Worm (Caenorhabditis elegans) whole organism, young adult: ENCODE results near the gene F40G9.6.

Experiments used
- B0019.2 ChIP-seq: fragments of 200-800 bp; sonication (Bioruptor generic); conservative IDR thresholded peaks from 2 replicates; pipeline ENCODE4 v1.3.6; 2022; ENCODE audit warnings: missing genetic modification reagents, missing genetic modification characterization, missing compliant biosample characterization
- B0336.3 ChIP-seq: fragments of 200-800 bp; sonication (Bioruptor generic); IDR thresholded peaks from 2 replicates; pipeline ENCODE4 v1.3.6; 2022; ENCODE audit warnings: missing genetic modification characterization, missing compliant biosample characterization
- C06A6.2 ChIP-seq: fragments of 200-800 bp; sonication (Bioruptor generic); conservative IDR thresholded peaks from 2 replicates; pipeline ENCODE4 v1.3.6; 2022; ENCODE audit warnings: missing genetic modification characterization, missing compliant biosample characterization
- D2030.7 ChIP-seq: fragments of 200-800 bp; sonication (Bioruptor generic); IDR thresholded peaks from 2 replicates; pipeline ENCODE4 v1.3.6; 2022; ENCODE audit warnings: missing genetic modification reagents, missing genetic modification characterization, missing compliant biosample characterization
- Y56A3A.18 ChIP-seq: fragments of 200-800 bp; sonication (Bioruptor generic); IDR thresholded peaks from 2 replicates; pipeline ENCODE4 v1.3.6; 2022; ENCODE audit warnings: missing genetic modification reagents, missing genetic modification characterization, missing compliant biosample characterization
- ZK185.1 ChIP-seq: sonication (generic microtip); optimal IDR thresholded peaks from 2 replicates; lab custom pipeline; 2016; ENCODE audit warnings: mild to moderate bottlenecking, missing genetic modification characterization, missing compliant biosample characterization; ENCODE audit not compliant: poor library complexity, severe bottlenecking
- athp-1 ChIP-seq: sonication (generic microtip); optimal IDR thresholded peaks from 2 replicates; lab custom pipeline; 2017; ENCODE audit warnings: mild to moderate bottlenecking, missing genetic modification characterization, missing compliant biosample characterization
- attf-3 ChIP-seq: fragments of 200-800 bp; sonication (Bioruptor generic); conservative IDR thresholded peaks from 2 replicates; pipeline ENCODE4 v1.3.6; 2022; ENCODE audit warnings: missing genetic modification reagents, missing genetic modification characterization, missing compliant biosample characterization
- attf-5 ChIP-seq: fragments of 200-800 bp; sonication (Bioruptor generic); optimal IDR thresholded peaks from 2 replicates; lab custom pipeline; 2018; ENCODE audit warnings: mild to moderate bottlenecking, missing genetic modification characterization, missing compliant biosample characterization
- attf-6 ChIP-seq: fragments of 200-800 bp; sonication (Bioruptor generic); IDR thresholded peaks from 2 replicates; pipeline ENCODE4 v1.3.6; 2022; ENCODE audit warnings: missing genetic modification reagents, missing genetic modification characterization, missing compliant biosample characterization
- cebp-1 ChIP-seq, 2 experiments: fragments of 200-800 bp in 1 of 2; sonication (Bioruptor generic) in 1 of 2; sonication (generic microtip) in 1 of 2; IDR thresholded peaks in 1 of 2; optimal IDR thresholded peaks in 1 of 2; 2 replicates each; pipeline versions ENCODE4 v1.3.6 to Lab custom; 2017 to 2022; ENCODE audit warnings: missing compliant biosample characterization in 2 of 2, missing genetic modification characterization in 2 of 2, mild to moderate bottlenecking in 1 of 2, missing genetic modification reagents in 1 of 2, moderate library complexity in 1 of 2
- ceh-27 ChIP-seq: fragments of 200-800 bp; sonication (Bioruptor generic); optimal IDR thresholded peaks from 2 replicates; lab custom pipeline; 2018; ENCODE audit warnings: mild to moderate bottlenecking, missing genetic modification characterization, moderate library complexity, missing compliant biosample characterization
- ceh-79 ChIP-seq: sonication (generic microtip); optimal IDR thresholded peaks from 2 replicates; lab custom pipeline; 2017; ENCODE audit warnings: mild to moderate bottlenecking, missing genetic modification characterization, missing compliant biosample characterization
- dox-1 ChIP-seq: fragments of 200-800 bp; sonication (Bioruptor generic); IDR thresholded peaks from 2 replicates; pipeline ENCODE4 v1.3.6; 2022; ENCODE audit warnings: missing genetic modification reagents, missing genetic modification characterization, missing compliant biosample characterization
- hmg-1.2 ChIP-seq: fragments of 200-800 bp; sonication (Bioruptor generic); IDR thresholded peaks from 2 replicates; pipeline ENCODE4 v1.3.6; 2022; ENCODE audit warnings: missing genetic modification reagents, missing genetic modification characterization, missing compliant biosample characterization
- lsy-27 ChIP-seq: sonication (generic microtip); optimal IDR thresholded peaks from 2 replicates; lab custom pipeline; 2017; ENCODE audit warnings: missing genetic modification characterization, mild to moderate bottlenecking, missing compliant biosample characterization, antibody characterized with exemption, missing genotype, borderline replicate concordance; ENCODE audit not compliant: insufficient read depth
- nfyb-1 ChIP-seq: fragments of 200-800 bp; sonication (Bioruptor generic); IDR thresholded peaks from 2 replicates; pipeline ENCODE4 v1.3.6; 2022; ENCODE audit warnings: missing genetic modification reagents, missing genetic modification characterization, missing compliant biosample characterization
- nhr-80 ChIP-seq: sonication (generic microtip); optimal IDR thresholded peaks from 2 replicates; lab custom pipeline; 2016; ENCODE audit warnings: missing genetic modification characterization, missing compliant biosample characterization
- pbrm-1 ChIP-seq: fragments of 200-800 bp; sonication (Bioruptor generic); IDR thresholded peaks from 2 replicates; pipeline ENCODE4 v1.3.6; 2022; ENCODE audit warnings: missing genetic modification reagents, missing genetic modification characterization, missing compliant biosample characterization
- rcor-1 ChIP-seq: fragments of 200-800 bp; sonication (Bioruptor generic); IDR thresholded peaks from 2 replicates; pipeline ENCODE4 v1.3.6; 2022; ENCODE audit warnings: missing genetic modification reagents, missing genetic modification characterization, missing compliant biosample characterization
- rec-8 ChIP-seq, 2 experiments: sonication (generic microtip); optimal IDR thresholded peaks; 2 replicates each; lab custom pipeline; 2016; ENCODE audit warnings: mild to moderate bottlenecking in 2 of 2, missing genetic modification characterization in 2 of 2, missing genetic modification reagents in 2 of 2, missing genotype in 2 of 2, missing biosample characterization in 1 of 2, missing compliant biosample characterization in 1 of 2, moderate library complexity in 1 of 2
- snpc-1.1 ChIP-seq: sonication (generic microtip); optimal IDR thresholded peaks from 2 replicates; lab custom pipeline; 2017; ENCODE audit warnings: missing genetic modification characterization, mild to moderate bottlenecking, missing compliant biosample characterization, antibody characterized with exemption, moderate library complexity, missing genotype, missing genetic modification reagents; ENCODE audit not compliant: insufficient read depth
- snpc-4 ChIP-seq, 5 experiments: fragments of 150-350 bp in 1 of 5; sonication (generic microtip) in 4 of 5; optimal IDR thresholded peaks; 2 replicates each; lab custom pipeline; 2014 to 2018; ENCODE audit warnings: missing genetic modification characterization in 5 of 5, missing biosample characterization in 3 of 5, antibody characterized with exemption in 2 of 5, mild to moderate bottlenecking in 2 of 5, missing compliant biosample characterization in 2 of 5, missing genotype in 2 of 5, moderate library complexity in 2 of 5, missing genetic modification reagents in 1 of 5
- zfh-2 ChIP-seq: fragments of 200-800 bp; sonication (Bioruptor generic); conservative IDR thresholded peaks from 2 replicates; pipeline ENCODE4 v1.3.6; 2022; ENCODE audit warnings: missing genetic modification reagents, missing genetic modification characterization, missing compliant biosample characterization
- ztf-22 ChIP-seq: fragments of 200-800 bp; sonication (Bioruptor generic); optimal IDR thresholded peaks from 2 replicates; lab custom pipeline; 2018; ENCODE audit warnings: mild to moderate bottlenecking, missing genetic modification characterization, moderate library complexity, missing compliant biosample characterization

The F40G9.6 gene

DNA sequence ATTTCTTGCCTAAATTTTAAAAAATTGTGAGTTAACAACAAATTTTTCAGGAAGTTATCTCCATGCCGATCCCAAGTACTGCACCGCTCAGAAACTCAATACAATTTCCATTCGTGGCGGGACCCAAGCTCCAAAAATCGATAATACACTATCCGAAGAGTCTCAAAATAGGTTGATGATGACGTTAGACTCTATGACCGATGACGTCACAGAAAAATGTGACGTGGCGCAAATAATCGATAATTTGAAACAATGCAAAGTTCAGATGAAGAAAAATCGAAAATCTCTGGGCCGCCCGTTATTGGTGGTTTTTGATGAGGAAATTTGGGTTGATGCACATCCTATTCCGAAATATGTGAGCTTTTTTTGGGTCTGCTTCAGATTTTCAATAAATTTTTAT, 5.0 kb downstream of the F40G9.6 start:
- no peak for TF ChIP-seq ceh-79 (tag; lab: Kevin White, UChicago)
- no peak for TF ChIP-seq dox-1
- no peak for TF ChIP-seq B0019.2 (GFP tag; lab: Robert Waterston, UW)

DNA sequence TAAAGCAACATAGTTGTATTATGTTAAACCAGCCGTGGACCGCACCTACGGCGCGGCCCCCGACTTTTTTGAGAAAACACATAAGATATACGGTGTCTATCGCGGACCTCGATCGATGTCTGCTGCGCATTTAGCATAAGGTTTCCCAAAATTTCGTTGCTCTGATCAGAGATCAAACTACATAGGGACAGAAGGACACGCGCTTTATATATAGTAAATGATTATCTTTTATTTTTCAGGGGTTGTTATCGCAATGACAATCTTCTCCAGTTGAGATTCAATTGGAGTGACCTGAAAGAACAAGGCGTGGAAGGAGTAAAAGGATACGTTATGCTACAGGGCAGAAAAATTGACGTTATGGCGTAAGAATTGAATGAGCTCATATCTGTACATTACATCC, 6.6 kb downstream of the F40G9.6 start:
- TF ChIP-seq snpc-4 (GFP tag; optimal IDR thresholded peaks at IDR 0.05; lab: Kevin White, UChicago) (peak; percentile 32), snpc-4 (tag; optimal IDR thresholded peaks at IDR 0.05; lab: Kevin White, UChicago) (peak in 2 of 4 experiments; percentile 87 to 90), Y56A3A.18 (GFP tag; lab: Robert Waterston, UW) (0 out of 2 replicates have a peak, but pooled peaks have one; percentile 8), pbrm-1 (0 out of 2 replicates have a peak, but pooled peaks have one; percentile 32), D2030.7 (GFP tag; lab: Robert Waterston, UW) (0 out of 2 replicates have a peak, but pooled peaks have one; percentile 13), snpc-1.1 (tag; lab: Kevin White, UChicago) (peak; percentile 75), B0336.3 (0 out of 2 replicates have a peak, but pooled peaks have one; percentile 31), hmg-1.2 (GFP tag; lab: Robert Waterston, UW) (peak; percentile 49), attf-6 (GFP tag; lab: Robert Waterston, UW) (peak; percentile 53; the same call in 1 of the 2 replicates)
- TF ChIP-seq, all 124 proteins: peak for 8; not testable (repeated sequence) for 116

- TF ChIP-seq ztf-22 (GFP tag; lab: Kevin White, UChicago): no peak
- TF ChIP-seq zfh-2 (GFP tag; lab: Robert Waterston, UW): peak; percentile 68
Measured at ce11 chrIII:187829-188228, 8.5 kb downstream of the F40G9.6 start, which contains the start of gene mxl-2. mxl-2 (minus strand) TSS chrIII:188131.

DNA sequence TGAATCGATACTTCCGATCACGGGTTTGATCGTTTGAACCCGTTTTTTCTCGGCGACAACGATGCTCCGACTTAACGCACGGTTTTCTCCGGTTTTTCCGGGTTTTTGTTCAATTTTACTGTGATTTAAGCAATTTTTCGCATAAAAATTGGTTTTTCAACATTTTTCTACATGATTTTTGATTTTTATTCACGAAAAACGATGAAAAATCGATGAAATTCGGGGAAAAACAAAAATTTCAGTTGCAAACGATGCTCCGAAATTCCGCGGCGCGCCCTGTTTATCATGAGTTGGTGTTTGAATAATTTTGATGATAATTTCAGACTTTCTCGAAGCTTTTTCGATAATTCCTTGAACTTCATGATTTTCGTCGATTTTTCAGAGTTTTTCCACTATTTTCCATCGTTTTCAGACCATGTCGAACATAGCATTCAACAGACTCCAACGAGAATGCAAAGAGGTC, 9.1 kb downstream of the F40G9.6 start, which contains the start of gene ubc-20:
Gene ubc-20 (plus strand): TSS at position 413 of the 463 bp plus-strand sequence.
- TF ChIP-seq cebp-1 (GFP tag; IDR thresholded peaks at IDR 0.05; lab: Robert Waterston, UW) (no peak), cebp-1 (tag; optimal IDR thresholded peaks at IDR 0.05; lab: Kevin White, UChicago) (peak; percentile 14), attf-5 (GFP tag; lab: Kevin White, UChicago) (peak; percentile 70), nhr-80 (peak; percentile 25), attf-3 (GFP tag; lab: Robert Waterston, UW) (peak; percentile 95), nfyb-1 (GFP tag; lab: Robert Waterston, UW) (no peak), ceh-27 (no peak), C06A6.2 (GFP tag; lab: Robert Waterston, UW) (no peak)

- TF ChIP-seq cebp-1 (GFP tag; IDR thresholded peaks at IDR 0.05; lab: Robert Waterston, UW) (no peak), cebp-1 (tag; optimal IDR thresholded peaks at IDR 0.05; lab: Kevin White, UChicago) (peak; percentile 79), rec-8 (tag; optimal IDR thresholded peaks at IDR 0.05; lab: Kevin White, UChicago) (no peak)
Measured at ce11 chrIII:189280-189679, 9.9 kb downstream of the F40G9.6 start.

- TF ChIP-seq rcor-1 (GFP tag; lab: Robert Waterston, UW) (no peak), ZK185.1 (no peak), athp-1 (tag; lab: Kevin White, UChicago) (peak; percentile 54)
Measured at ce11 chrIII:190686-191085, 11.3 kb downstream of the F40G9.6 start, which contains the start of gene cox-17. cox-17 (plus strand) TSS chrIII:190986.

DNA sequence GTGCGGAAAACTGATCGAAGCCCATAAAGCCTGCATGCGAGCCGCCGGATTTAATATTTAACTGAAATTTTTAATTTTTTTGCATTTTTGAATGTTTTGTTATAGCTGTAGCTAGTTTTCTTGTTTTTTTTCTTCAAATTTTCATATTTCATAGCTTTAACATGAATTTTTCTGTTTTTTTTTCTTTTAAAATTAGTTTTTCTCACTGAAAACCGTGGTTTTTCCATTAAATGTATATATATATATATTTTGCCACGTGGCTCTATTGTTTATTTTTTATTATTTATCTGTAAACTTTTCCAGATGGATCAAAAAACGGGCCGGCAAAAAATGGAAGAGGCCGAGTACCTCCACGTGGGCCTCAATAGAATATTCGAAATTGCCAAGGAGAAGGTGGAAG, 12.5 kb downstream of the F40G9.6 start, which contains the start of gene sec-20:
Gene sec-20 (plus strand): TSS at position 301 of the 400 bp plus-strand sequence.
- TF ChIP-seq lsy-27 (tag; lab: Kevin White, UChicago): no peak
